Worm (Caenorhabditis elegans) whole organism, mixed stage, embryonic: Measurements from ENCODE around the gene rsa-2.

Experiments
- cnd-1 ChIP-seq: fragments of 200-800 bp; sonication (Bioruptor generic); optimal IDR thresholded peaks from 2 replicates; lab custom pipeline; 2018; ENCODE audit warnings: mild to moderate bottlenecking, missing genetic modification characterization, missing compliant biosample characterization
- pha-4 ChIP-seq: fragments of 150-350 bp; optimal IDR thresholded peaks from 2 replicates; lab custom pipeline; 2018; ENCODE audit warnings: missing biosample characterization, missing genetic modification reagents, missing genetic modification characterization

- TF ChIP-seq cnd-1 (tag; lab: Kevin White, UChicago) (no peak), pha-4 (tag; lab: Kevin White, UChicago) (no peak)
Observed at ce11 chrIII:11074214-11074613, 10.9 kb downstream of the rsa-2 start, which contains the start of gene str-261.
